Worm (Caenorhabditis elegans) whole organism, L4/young adult: Measurements from ENCODE around the gene rfc-3.

Experiments
- W03F9.2 ChIP-seq: fragments of 150-350 bp; optimal IDR thresholded peaks from 2 replicates; lab custom pipeline; 2014; ENCODE audit warnings: missing biosample characterization, missing genetic modification characterization
- dao-5 ChIP-seq: sonication (generic microtip); optimal IDR thresholded peaks from 2 replicates; lab custom pipeline; 2016; ENCODE audit warnings: missing genotype, missing genetic modification characterization, moderate library complexity, missing compliant biosample characterization
- him-1 ChIP-seq: sonication (generic microtip); optimal IDR thresholded peaks from 2 replicates; lab custom pipeline; 2016; ENCODE audit warnings: missing genotype, missing genetic modification reagents, missing genetic modification characterization, missing compliant biosample characterization

ce11 chrIV:13076620-13077019 is 18.9 kb upstream of the rfc-3 start, which contains the start of gene C39E9.7:
- TF ChIP-seq him-1, result no peak
- TF ChIP-seq dao-5 (tag; lab: Kevin White, UChicago), result no peak
- no peak for TF ChIP-seq W03F9.2
